Worm (Caenorhabditis elegans): ENCODE data around the gene K01A11.1.

- TF ChIP-seq fkh-10 (GFP tag; optimal IDR thresholded peaks at IDR 0.05) = no peak
- no peak for TF ChIP-seq lin-11 (tag; optimal IDR thresholded peaks at IDR 0.05)
- TF ChIP-seq ets-4 (tag; optimal IDR thresholded peaks at IDR 0.05) = no peak
- TF ChIP-seq npax-4 (tag; optimal IDR thresholded peaks at IDR 0.05) = no peak
- no peak for TF ChIP-seq zip-5 (tag; optimal IDR thresholded peaks at IDR 0.05)
- no peak for TF ChIP-seq ama-1 (optimal IDR thresholded peaks at IDR 0.05)
- no peak for TF ChIP-seq ceh-22 (tag; optimal IDR thresholded peaks at IDR 0.05)
Measured at ce11 chrIII:3414412-3414811, 16.9 kb downstream of the K01A11.1 start.
